Worm (Caenorhabditis elegans): ENCODE data around the gene his-24.

his-24 gene

ce11 chrX:14489945-14490344, at the start of gene his-24:
Gene his-24, plus strand, starts transcription at chrX:14490094.
- TF ChIP-seq ama-1 (optimal IDR thresholded peaks at IDR 0.05) (peak; percentile 98), pes-1 (GFP tag; IDR thresholded peaks at IDR 0.05) (peak; percentile 58), hmbx-1 (tag; optimal IDR thresholded peaks at IDR 0.05) (peak; percentile 22), tra-4 (tag; optimal IDR thresholded peaks at IDR 0.05) (peak; percentile 48), tbx-37 (GFP tag; conservative IDR thresholded peaks at IDR 0.05) (peak; percentile 30; the same call in 1 of the 2 replicates), scrt-1 (GFP tag; IDR thresholded peaks at IDR 0.05) (peak; percentile 25; the same call in 1 of the 2 replicates), B0310.2 (tag; optimal IDR thresholded peaks at IDR 0.05) (no peak), hnd-1 (tag; optimal IDR thresholded peaks at IDR 0.05) (no peak), ceh-36 (tag; optimal IDR thresholded peaks at IDR 0.05) (no peak), flt-1 (GFP tag; IDR thresholded peaks at IDR 0.05) (no peak), ceh-13 (GFP tag; optimal IDR thresholded peaks at IDR 0.05) (no peak), hmg-4 (GFP tag; optimal IDR thresholded peaks at IDR 0.05) (peak; percentile 73), tbx-11 (GFP tag; IDR thresholded peaks at IDR 0.05) (peak; percentile 60), aly-1 (tag; optimal IDR thresholded peaks at IDR 0.05) (no peak), F13C5.2 (tag; optimal IDR thresholded peaks at IDR 0.05) (peak; percentile 57), ets-7 (tag; optimal IDR thresholded peaks at IDR 0.05) (no peak), sea-1 (GFP tag; conservative IDR thresholded peaks at IDR 0.05) (peak; percentile 68; the same call in 1 of the 2 replicates)

- TF ChIP-seq F13C5.2 (tag; optimal IDR thresholded peaks at IDR 0.05) (no peak), ets-7 (tag; optimal IDR thresholded peaks at IDR 0.05) (no peak), scrt-1 (GFP tag; IDR thresholded peaks at IDR 0.05) (no peak), hmbx-1 (tag; optimal IDR thresholded peaks at IDR 0.05) (no peak), ceh-36 (tag; optimal IDR thresholded peaks at IDR 0.05) (no peak), pes-1 (GFP tag; IDR thresholded peaks at IDR 0.05) (no peak), sea-1 (GFP tag; conservative IDR thresholded peaks at IDR 0.05) (no peak), ama-1 (optimal IDR thresholded peaks at IDR 0.05) (no peak), tbx-11 (GFP tag; IDR thresholded peaks at IDR 0.05) (no peak), aly-1 (tag; optimal IDR thresholded peaks at IDR 0.05) (no peak), tra-4 (tag; optimal IDR thresholded peaks at IDR 0.05) (no peak), hmg-4 (GFP tag; optimal IDR thresholded peaks at IDR 0.05) (no peak), tbx-37 (GFP tag; conservative IDR thresholded peaks at IDR 0.05) (no peak), B0310.2 (tag; optimal IDR thresholded peaks at IDR 0.05) (no peak), flt-1 (GFP tag; IDR thresholded peaks at IDR 0.05) (no peak), hnd-1 (tag; optimal IDR thresholded peaks at IDR 0.05) (no peak), ceh-13 (GFP tag; optimal IDR thresholded peaks at IDR 0.05) (no peak)
Observed at ce11 chrX:14442321-14442720, 47.6 kb upstream of the his-24 start, which contains the start of gene F23D12.3. Gene F23D12.3, plus strand, starts transcription at chrX:14442621.

DNA sequence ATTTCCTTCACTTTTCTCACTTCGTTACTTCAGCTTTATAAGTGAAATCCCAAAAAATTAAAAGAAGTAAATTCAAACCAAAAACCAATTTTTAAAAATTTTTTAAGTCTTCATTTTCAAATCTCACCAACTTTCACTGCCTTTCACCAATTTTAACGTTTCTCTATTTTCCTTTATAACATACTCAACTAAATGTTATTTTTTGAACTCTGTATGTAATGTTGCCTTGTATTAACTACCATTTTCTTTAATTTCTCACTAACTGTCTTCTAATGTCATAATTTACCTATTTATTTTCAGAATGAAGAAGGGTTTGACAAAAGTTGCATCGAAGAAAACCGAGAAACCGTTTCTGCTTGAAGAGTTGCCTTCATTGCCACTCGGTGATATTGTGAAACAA, 45.2 kb upstream of the his-24 start, which contains the start of gene F23D12.4:
Gene F23D12.4 (plus strand): TSS at position 301 of the 400 bp plus-strand sequence.
- TF ChIP-seq tbx-11 (GFP tag; IDR thresholded peaks at IDR 0.05) = no peak
- no peak for TF ChIP-seq ets-7 (tag; optimal IDR thresholded peaks at IDR 0.05)
- TF ChIP-seq aly-1 (tag; optimal IDR thresholded peaks at IDR 0.05) = no peak
- TF ChIP-seq ama-1 (optimal IDR thresholded peaks at IDR 0.05) = no peak
- TF ChIP-seq hmg-4 (GFP tag; optimal IDR thresholded peaks at IDR 0.05) = no peak

ce11 chrX:14447498-14447897, 42.4 kb upstream of the his-24 start:
- TF ChIP-seq hmbx-1 (tag; optimal IDR thresholded peaks at IDR 0.05) (no peak), hnd-1 (tag; optimal IDR thresholded peaks at IDR 0.05) (no peak), ama-1 (optimal IDR thresholded peaks at IDR 0.05) (no peak), scrt-1 (GFP tag; IDR thresholded peaks at IDR 0.05) (no peak), tbx-11 (GFP tag; IDR thresholded peaks at IDR 0.05) (no peak), pes-1 (GFP tag; IDR thresholded peaks at IDR 0.05) (no peak), ets-7 (tag; optimal IDR thresholded peaks at IDR 0.05) (no peak), ceh-36 (tag; optimal IDR thresholded peaks at IDR 0.05) (no peak), F13C5.2 (tag; optimal IDR thresholded peaks at IDR 0.05) (no peak), B0310.2 (tag; optimal IDR thresholded peaks at IDR 0.05) (no peak), flt-1 (GFP tag; IDR thresholded peaks at IDR 0.05) (no peak), hmg-4 (GFP tag; optimal IDR thresholded peaks at IDR 0.05) (no peak), tbx-37 (GFP tag; conservative IDR thresholded peaks at IDR 0.05) (no peak), tra-4 (tag; optimal IDR thresholded peaks at IDR 0.05) (no peak), aly-1 (tag; optimal IDR thresholded peaks at IDR 0.05) (no peak), sea-1 (GFP tag; conservative IDR thresholded peaks at IDR 0.05) (no peak), ceh-13 (GFP tag; optimal IDR thresholded peaks at IDR 0.05) (no peak)

DNA sequence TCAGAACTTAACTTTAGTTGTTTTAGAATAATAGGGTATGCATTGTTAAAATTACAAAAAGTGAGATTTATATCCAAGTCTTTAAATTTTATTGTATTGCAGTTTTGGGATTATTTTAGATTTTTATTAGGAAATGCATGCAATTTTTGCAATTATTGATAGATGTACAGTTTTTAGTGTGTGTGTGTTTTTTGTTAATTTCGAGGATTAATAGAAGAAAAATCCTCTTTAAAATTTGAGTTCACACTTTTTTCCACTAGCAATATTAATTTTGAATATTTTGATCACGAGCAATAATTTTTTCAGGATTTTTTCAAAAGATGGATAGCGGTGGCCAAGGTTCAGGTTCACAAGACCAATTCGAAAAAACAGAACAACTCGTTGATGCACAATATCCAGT, 42.0 kb upstream of the his-24 start, which contains the start of gene jmjd-3.2:
Gene jmjd-3.2 (plus strand): TSS at position 301 of the 400 bp plus-strand sequence.
- TF ChIP-seq aly-1 (tag; optimal IDR thresholded peaks at IDR 0.05) = no peak
- no peak for TF ChIP-seq tra-4 (tag; optimal IDR thresholded peaks at IDR 0.05)
- TF ChIP-seq hmg-4 (GFP tag; optimal IDR thresholded peaks at IDR 0.05) = no peak
- TF ChIP-seq B0310.2 (tag; optimal IDR thresholded peaks at IDR 0.05) = no peak
- TF ChIP-seq scrt-1 (GFP tag; IDR thresholded peaks at IDR 0.05) = no peak
- TF ChIP-seq ets-7 (tag; optimal IDR thresholded peaks at IDR 0.05) = no peak

DNA sequence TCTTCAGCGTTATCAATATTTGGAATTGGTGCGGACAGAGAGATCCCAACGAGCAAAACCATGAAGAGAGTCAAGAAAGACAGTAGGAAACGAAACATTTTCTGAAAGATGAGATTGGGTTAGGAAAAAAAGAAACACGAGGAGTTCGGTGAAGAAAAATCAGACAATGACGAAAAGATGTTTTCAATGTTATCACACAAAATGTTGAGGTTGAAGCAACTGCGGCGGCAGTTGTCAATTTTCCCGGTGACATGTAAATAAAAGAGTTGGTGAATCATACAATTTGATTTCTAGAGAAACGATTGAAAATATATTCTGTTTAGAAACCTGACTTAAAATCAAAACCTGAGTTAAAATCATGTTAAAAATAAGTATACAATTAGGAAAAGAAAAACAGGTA, 36.2 kb upstream of the his-24 start, which contains the start of gene F23D12.7:
Gene F23D12.7 (minus strand): TSS at position 101 of the 400 bp plus-strand sequence.
- TF ChIP-seq ceh-13 (GFP tag; optimal IDR thresholded peaks at IDR 0.05) (no peak), hmbx-1 (tag; optimal IDR thresholded peaks at IDR 0.05) (no peak), hnd-1 (tag; optimal IDR thresholded peaks at IDR 0.05) (no peak), tbx-11 (GFP tag; IDR thresholded peaks at IDR 0.05) (no peak), ceh-36 (tag; optimal IDR thresholded peaks at IDR 0.05) (no peak), aly-1 (tag; optimal IDR thresholded peaks at IDR 0.05) (no peak), ama-1 (optimal IDR thresholded peaks at IDR 0.05) (no peak), ets-7 (tag; optimal IDR thresholded peaks at IDR 0.05) (no peak), flt-1 (GFP tag; IDR thresholded peaks at IDR 0.05) (no peak), pes-1 (GFP tag; IDR thresholded peaks at IDR 0.05) (no peak), scrt-1 (GFP tag; IDR thresholded peaks at IDR 0.05) (no peak), F13C5.2 (tag; optimal IDR thresholded peaks at IDR 0.05) (no peak), hmg-4 (GFP tag; optimal IDR thresholded peaks at IDR 0.05) (no peak), tbx-37 (GFP tag; conservative IDR thresholded peaks at IDR 0.05) (no peak), tra-4 (tag; optimal IDR thresholded peaks at IDR 0.05) (no peak), B0310.2 (tag; optimal IDR thresholded peaks at IDR 0.05) (no peak), sea-1 (GFP tag; conservative IDR thresholded peaks at IDR 0.05) (no peak)

ce11 chrX:14455419-14455818, 34.5 kb upstream of the his-24 start, which contains the start of gene Y66C5A.1:
Gene Y66C5A.1, minus strand, starts transcription at chrX:14455519.
- TF ChIP-seq F13C5.2 (tag; optimal IDR thresholded peaks at IDR 0.05) = no peak

Measured in whole organism, early embryonic.